Fruit fly (Drosophila melanogaster): ENCODE data around the gene CG31787.

Gene CG31787

DNA sequence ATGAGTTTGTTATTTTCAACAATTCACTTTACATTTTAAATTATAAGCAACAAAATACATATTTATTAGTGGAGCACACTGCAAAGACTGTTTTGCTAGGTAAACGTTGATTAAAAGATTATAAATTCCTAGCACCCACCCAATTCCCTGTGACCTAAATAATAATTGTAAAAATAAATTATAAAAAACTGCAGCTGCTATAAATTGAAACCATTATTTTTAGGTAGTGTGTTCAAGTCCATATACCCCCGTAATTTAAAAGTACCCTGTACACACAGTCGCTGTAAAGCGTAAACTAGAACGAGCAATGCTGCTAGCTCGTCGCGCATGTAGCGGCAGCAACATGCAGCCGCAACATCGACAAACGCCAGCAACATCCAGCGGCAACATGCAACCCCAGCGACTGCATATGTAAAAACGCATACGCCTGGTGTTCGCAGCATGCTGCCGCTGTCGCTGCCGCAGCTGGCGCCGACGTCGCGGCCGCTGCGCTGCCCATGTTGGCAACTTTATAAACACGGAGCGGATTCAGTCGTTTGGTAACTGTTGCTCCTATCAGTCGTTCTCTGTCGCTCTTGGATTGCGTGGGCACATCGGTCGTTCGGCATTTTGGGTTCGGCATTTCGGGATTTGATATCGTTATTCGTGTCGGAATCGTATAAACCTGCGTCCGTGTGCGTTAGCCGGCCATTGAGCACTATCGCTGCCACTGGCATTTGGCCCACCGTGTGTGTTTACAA lies 34.2 kb upstream of the CG31787 start, which contains the start of gene Fas3 (continued):
- peak; percentile 51 for TF ChIP-seq CG5180 (GFP tag; optimal IDR thresholded peaks at IDR 0.05)
- no peak for TF ChIP-seq CG3847 (GFP tag; IDR thresholded peaks at IDR 0.05)
- TF ChIP-seq CG9817 (tag; optimal IDR thresholded peaks at IDR 0.05), result no peak
- TF ChIP-seq Stat92E (GFP tag; optimal IDR thresholded peaks at IDR 0.05), result peak in 1 of 3 experiments; percentile 70
- TF ChIP-seq ro (GFP tag; IDR thresholded peaks at IDR 0.05), result no peak
- peak; percentile 9 for TF ChIP-seq phol (tag; optimal IDR thresholded peaks at IDR 0.05)
- TF ChIP-seq knrl (GFP tag; IDR thresholded peaks at IDR 0.05; ENCODE audit: partially characterized antibody), result peak; percentile 46; the same call in 2 of the 3 replicates
- TF ChIP-seq CG11696 (GFP tag; IDR thresholded peaks at IDR 0.05), result no peak
- no peak for TF ChIP-seq CG12104 (GFP tag; optimal IDR thresholded peaks at IDR 0.05)
- TF ChIP-seq bowl (GFP tag; IDR thresholded peaks at IDR 0.05), result no peak
- peak; percentile 21 for TF ChIP-seq CG31365 (tag; optimal IDR thresholded peaks at IDR 0.05)
- TF ChIP-seq H2.0 (GFP tag; IDR thresholded peaks at IDR 0.05), result no peak
- no peak for TF ChIP-seq pzg (GFP tag; optimal IDR thresholded peaks at IDR 0.05)
- no peak for TF ChIP-seq kah (GFP tag; optimal IDR thresholded peaks at IDR 0.05)
- no peak for TF ChIP-seq CG8478 (optimal IDR thresholded peaks at IDR 0.05)
- TF ChIP-seq CG12071 (GFP tag; optimal IDR thresholded peaks at IDR 0.05), result no peak
- no peak for TF ChIP-seq CG14965 (GFP tag; optimal IDR thresholded peaks at IDR 0.05; ENCODE audit: borderline replicate concordance)
- TF ChIP-seq repo (GFP tag; optimal IDR thresholded peaks at IDR 0.05), result no peak
- no peak for TF ChIP-seq CG7372 (GFP tag; IDR thresholded peaks at IDR 0.05)
- no peak for TF ChIP-seq CG12299 (tag; optimal IDR thresholded peaks at IDR 0.05)
- TF ChIP-seq Asciz (GFP tag; optimal IDR thresholded peaks at IDR 0.05), result no peak
- TF ChIP-seq sens-2 (GFP tag; IDR thresholded peaks at IDR 0.05), result 0 out of 2 replicates have a peak, but pooled peaks have one; percentile 7
- TF ChIP-seq Lim3 (GFP tag; IDR thresholded peaks at IDR 0.05), result no peak
- peak; percentile 25 for TF ChIP-seq unpg (GFP tag; optimal IDR thresholded peaks at IDR 0.05)
- no peak for TF ChIP-seq Hr51 (GFP tag; optimal IDR thresholded peaks at IDR 0.05)
- TF ChIP-seq dmrt99B (tag; optimal IDR thresholded peaks at IDR 0.05), result no peak
- no peak for TF ChIP-seq lov (optimal IDR thresholded peaks at IDR 0.05)
- TF ChIP-seq lov (GFP tag; IDR thresholded peaks at IDR 0.05), result no peak
- no peak for TF ChIP-seq CG6654 (GFP tag; optimal IDR thresholded peaks at IDR 0.05)
- TF ChIP-seq CG11560 (tag; IDR thresholded peaks at IDR 0.05), result no peak
- no peak for TF ChIP-seq Xbp1 (GFP tag; optimal IDR thresholded peaks at IDR 0.05)
- peak; percentile 47 for TF ChIP-seq HmgZ (tag; optimal IDR thresholded peaks at IDR 0.05)
- no peak for TF ChIP-seq CG11398 (GFP tag; optimal IDR thresholded peaks at IDR 0.05)
- no peak for TF ChIP-seq ewg (GFP tag; optimal IDR thresholded peaks at IDR 0.05)
- no peak for TF ChIP-seq ase (GFP tag; IDR thresholded peaks at IDR 0.05)
- no peak for TF ChIP-seq Nf-YA (GFP tag; IDR thresholded peaks at IDR 0.05)
- peak; percentile 2 for TF ChIP-seq jing (GFP tag; optimal IDR thresholded peaks at IDR 0.05)
- TF ChIP-seq CG8290 (GFP tag; optimal IDR thresholded peaks at IDR 0.05), result peak; percentile 31
- TF ChIP-seq CG8290 (tag; optimal IDR thresholded peaks at IDR 0.05), result peak in 1 of 2 experiments; percentile 81
- no peak for TF ChIP-seq CG11093 (GFP tag; IDR thresholded peaks at IDR 0.05)
- TF ChIP-seq CG4730 (GFP tag; IDR thresholded peaks at IDR 0.05), result no peak
- TF ChIP-seq CG42726 (GFP tag; IDR thresholded peaks at IDR 0.05; ENCODE audit: partially characterized antibody), result peak; percentile 51; the same call in 1 of the 2 replicates
- TF ChIP-seq ATbp (GFP tag; optimal IDR thresholded peaks at IDR 0.05), result no peak
- TF ChIP-seq CG10209 (GFP tag; optimal IDR thresholded peaks at IDR 0.05), result no peak
- TF ChIP-seq gt (GFP tag; IDR thresholded peaks at IDR 0.05), result no peak
- no peak for TF ChIP-seq Hr39 (optimal IDR thresholded peaks at IDR 0.05)
- no peak for TF ChIP-seq Usf (GFP tag; optimal IDR thresholded peaks at IDR 0.05)
- TF ChIP-seq grau (tag; optimal IDR thresholded peaks at IDR 0.05), result peak; percentile 15
- peak; percentile 63; the same call in 2 of the 3 replicates for TF ChIP-seq CG6175 (GFP tag; IDR thresholded peaks at IDR 0.05)
- no peak for TF ChIP-seq CG10274 (GFP tag; optimal IDR thresholded peaks at IDR 0.05)

Data from whole organism, embryonic.